Fruit fly (Drosophila melanogaster) whole organism, wandering third instar larva: Measurements from ENCODE around the gene Pcyt1.
A peak's percentile ranks its signal among the peaks of the same experiment; 100 is the strongest.

Experiments used
- CrebA ChIP-seq: fragments of 200-800 bp; sonication (Bioruptor generic); optimal IDR thresholded peaks from 2 replicates; lab custom pipeline; 2016; ENCODE audit warnings: missing biosample characterization, mild to moderate bottlenecking, missing genetic modification characterization, borderline replicate concordance
- Hnf4 ChIP-seq: fragments of 200-800 bp; sonication (Bioruptor generic); optimal IDR thresholded peaks from 2 replicates; lab custom pipeline; 2016; ENCODE audit warnings: missing biosample characterization, mild to moderate bottlenecking, missing genetic modification characterization
- Jra ChIP-seq: sonication (Bioruptor generic); optimal IDR thresholded peaks from 2 replicates; lab custom pipeline; 2016; ENCODE audit warnings: missing biosample characterization, missing genetic modification characterization
- OdsH ChIP-seq: fragments of 200-800 bp; sonication (Bioruptor generic); optimal IDR thresholded peaks from 2 replicates; lab custom pipeline; 2016; ENCODE audit warnings: missing biosample characterization, mild to moderate bottlenecking, missing genetic modification characterization
- brk ChIP-seq: fragments of 200-800 bp; sonication (Bioruptor generic); optimal IDR thresholded peaks from 2 replicates; lab custom pipeline; 2016; ENCODE audit warnings: missing biosample characterization, mild to moderate bottlenecking, missing genetic modification characterization
- fru ChIP-seq: fragments of 200-800 bp; sonication (Bioruptor generic); optimal IDR thresholded peaks from 3 replicates; lab custom pipeline; 2016; ENCODE audit warnings: missing biosample characterization, mild to moderate bottlenecking, missing genetic modification characterization
- h ChIP-seq: fragments of 200-800 bp; sonication (Bioruptor generic); optimal IDR thresholded peaks from 3 replicates; lab custom pipeline; 2016; ENCODE audit warnings: missing biosample characterization, mild to moderate bottlenecking, missing genetic modification characterization
- lola ChIP-seq: fragments of >200 bp; optimal IDR thresholded peaks from 2 replicates; lab custom pipeline; 2017; ENCODE audit warnings: missing biosample characterization, missing genetic modification characterization
- sv ChIP-seq: fragments of 200-800 bp; sonication (Bioruptor generic); optimal IDR thresholded peaks from 3 replicates; lab custom pipeline; 2016; ENCODE audit warnings: missing biosample characterization, missing genetic modification characterization

DNA sequence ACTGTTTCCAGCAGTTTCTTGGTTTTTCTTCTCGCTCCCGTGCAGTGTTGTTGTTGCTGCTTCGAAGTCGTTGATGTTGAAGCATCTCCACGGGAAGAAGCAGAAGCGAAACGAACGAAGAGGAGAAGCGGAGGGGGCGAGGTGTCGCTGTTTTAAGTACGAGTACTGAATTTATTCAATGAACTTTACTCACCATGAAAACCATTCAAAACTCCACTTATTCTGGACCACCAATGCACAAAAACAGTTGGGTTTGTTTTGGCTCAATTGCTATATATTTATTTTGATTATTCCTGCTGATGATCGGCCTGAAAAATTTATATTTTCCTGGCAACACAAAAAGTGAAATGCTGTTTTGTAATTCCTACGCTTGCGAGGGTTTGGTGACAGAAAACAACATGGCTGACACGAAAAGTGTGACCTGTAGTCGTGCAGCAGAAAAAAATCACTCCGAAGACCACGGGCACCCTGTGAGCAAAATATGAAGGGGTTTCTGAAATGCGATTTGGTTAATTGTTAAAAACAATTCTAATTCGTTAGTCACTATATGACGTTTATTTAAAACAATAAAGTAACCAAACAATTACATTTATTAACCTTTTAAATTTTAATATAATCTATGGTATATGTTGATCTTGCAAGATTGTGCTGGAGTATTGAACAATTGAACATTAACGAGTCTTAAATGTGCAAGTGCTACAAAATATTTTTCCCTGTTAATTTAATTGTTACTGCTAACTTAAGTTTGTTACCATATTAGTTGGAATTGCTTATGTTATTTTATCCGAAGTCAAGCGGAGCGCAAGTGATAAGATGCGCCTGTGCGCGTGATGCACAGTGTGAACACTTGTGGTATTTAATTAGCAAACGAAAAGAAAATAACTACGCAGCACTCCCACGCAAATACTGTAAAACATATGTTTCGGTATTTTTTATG, 22.6 kb downstream of the Pcyt1 start, which contains the start of gene CG7879:
- TF ChIP-seq lola (GFP tag; lab: Kevin White, UChicago) (no peak), CrebA (no peak), brk (no peak), fru (no peak), OdsH (GFP tag; lab: Kevin White, UChicago) (no peak), h (GFP tag; lab: Kevin White, UChicago) (peak; percentile 34), sv (GFP tag; lab: Kevin White, UChicago) (peak; percentile 48), Jra (GFP tag; lab: Kevin White, UChicago) (no peak), Hnf4 (no peak)
